Worm (Caenorhabditis elegans): ENCODE data around the gene T12A7.9.

Gene T12A7.9

DNA sequence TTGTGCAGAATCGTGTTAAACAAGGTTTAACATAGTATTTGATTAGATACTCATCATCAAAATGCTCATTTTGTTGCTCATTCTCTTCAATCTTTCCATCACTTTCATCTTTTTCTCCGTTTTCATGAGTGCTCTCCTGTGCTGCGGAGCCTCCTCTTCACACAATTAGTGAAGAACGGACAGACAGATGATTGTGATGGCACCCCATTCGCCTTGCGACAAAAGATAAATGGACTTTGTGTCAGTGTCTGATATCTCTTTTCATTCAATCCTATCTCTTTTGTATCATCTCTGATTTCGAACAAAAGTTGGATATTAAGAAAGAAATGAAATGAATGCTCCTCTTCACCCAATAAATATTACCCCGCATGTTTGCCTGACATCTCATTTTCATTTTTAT lies 45.5 kb downstream of the T12A7.9 start:
- no peak for TF ChIP-seq klf-2 (GFP tag; conservative IDR thresholded peaks at IDR 0.05)
- TF ChIP-seq cog-1 (tag; optimal IDR thresholded peaks at IDR 0.05): no peak
- TF ChIP-seq ref-1 (GFP tag; conservative IDR thresholded peaks at IDR 0.05): no peak
- no peak for TF ChIP-seq T22C8.4 (GFP tag; IDR thresholded peaks at IDR 0.05)
- TF ChIP-seq flt-1 (GFP tag; IDR thresholded peaks at IDR 0.05): no peak
- TF ChIP-seq ztf-23 (GFP tag; IDR thresholded peaks at IDR 0.05): no peak
- TF ChIP-seq tab-1 (GFP tag; IDR thresholded peaks at IDR 0.05): no peak
- no peak for TF ChIP-seq ztf-29 (GFP tag; IDR thresholded peaks at IDR 0.05)
- TF ChIP-seq med-1 (GFP tag; optimal IDR thresholded peaks at IDR 0.05; ENCODE audit: insufficient read depth): no peak
